Worm (Caenorhabditis elegans) whole organism, midembryonic: Measurements from ENCODE around the gene F48G7.7.

Experiments used
- med-1 ChIP-seq: sonication (generic microtip); optimal IDR thresholded peaks from 2 replicates; lab custom pipeline; 2017; ENCODE audit warnings: missing genetic modification characterization, mild to moderate bottlenecking, missing compliant biosample characterization, antibody characterized with exemption, missing genetic modification reagents; ENCODE audit not compliant: insufficient read depth
- tab-1 ChIP-seq: fragments of 200-800 bp; sonication (Bioruptor generic); IDR thresholded peaks from 2 replicates; pipeline ENCODE4 v1.3.6; 2022; ENCODE audit warnings: missing genetic modification characterization, missing compliant biosample characterization

ce11 chrV:599783-600182 is 26.4 kb downstream of the F48G7.7 start:
- TF ChIP-seq tab-1 (GFP tag; lab: Robert Waterston, UW) (no peak), med-1 (GFP tag; lab: Kevin White, UChicago) (no peak)
